Fruit fly (Drosophila melanogaster) whole organism, embryonic: ENCODE measurements around the gene Lgr3.

Experiments used
- Ada2b ChIP-seq: fragments of 200-800 bp; sonication (Bioruptor generic); IDR thresholded peaks from 2 replicates; pipeline ENCODE4 v1.3.6; 2022; ENCODE audit warnings: missing biosample characterization, missing genetic modification characterization
- Aef1 ChIP-seq: fragments of 200-800 bp; sonication (Bioruptor generic); IDR thresholded peaks from 3 replicates; pipeline ENCODE4 v1.3.6; 2022; ENCODE audit warnings: missing biosample characterization, missing genetic modification characterization
- CG10543 ChIP-seq: fragments of 200-800 bp; sonication (Bioruptor generic); optimal IDR thresholded peaks from 3 replicates; lab custom pipeline; 2017; ENCODE audit warnings: missing biosample characterization, mild to moderate bottlenecking, missing genetic modification characterization, moderate library complexity
- CG10654 ChIP-seq: fragments of 200-800 bp; sonication (Bioruptor generic); optimal IDR thresholded peaks from 2 replicates; lab custom pipeline; 2016; ENCODE audit warnings: missing biosample characterization, missing genetic modification characterization
- CG11093 ChIP-seq: fragments of 200-800 bp; sonication (Bioruptor generic); IDR thresholded peaks from 3 replicates; pipeline ENCODE4 v1.3.6; 2022; ENCODE audit warnings: missing biosample characterization, missing genetic modification characterization
- CG15479 ChIP-seq: fragments of 200-800 bp; sonication (Bioruptor generic); optimal IDR thresholded peaks from 3 replicates; lab custom pipeline; 2019; ENCODE audit warnings: missing biosample characterization, mild to moderate bottlenecking, missing genetic modification characterization, moderate library complexity
- CG2678 ChIP-seq: fragments of 200-800 bp; sonication (Bioruptor generic); optimal IDR thresholded peaks from 3 replicates; lab custom pipeline; 2019; ENCODE audit warnings: missing biosample characterization, mild to moderate bottlenecking, missing genetic modification characterization, moderate library complexity
- CG2712 ChIP-seq: fragments of 200-800 bp; optimal IDR thresholded peaks from 3 replicates; lab custom pipeline; 2019; ENCODE audit warnings: missing biosample characterization, mild to moderate bottlenecking, missing genetic modification characterization, moderate library complexity
- CG30431 ChIP-seq: fragments of 200-800 bp; sonication (Bioruptor generic); optimal IDR thresholded peaks from 2 replicates; lab custom pipeline; 2017; ENCODE audit warnings: missing biosample characterization, missing genetic modification characterization
- CG33557 ChIP-seq: fragments of 200-800 bp; sonication (Bioruptor generic); optimal IDR thresholded peaks from 2 replicates; lab custom pipeline; 2019; ENCODE audit warnings: missing biosample characterization, mild to moderate bottlenecking, missing genetic modification characterization, moderate library complexity
- CG3407 ChIP-seq: fragments of 200-800 bp; sonication (Bioruptor generic); optimal IDR thresholded peaks from 2 replicates; lab custom pipeline; 2018; ENCODE audit warnings: missing biosample characterization, mild to moderate bottlenecking, missing genetic modification characterization
- CG34224 ChIP-seq: fragments of 200-800 bp; sonication (Bioruptor generic); IDR thresholded peaks from 3 replicates; pipeline ENCODE4 v1.3.6; 2022; ENCODE audit warnings: missing biosample characterization, missing genetic modification characterization; ENCODE audit not compliant: partially characterized antibody
- CG34376 ChIP-seq: fragments of 200-800 bp; sonication (Bioruptor generic); optimal IDR thresholded peaks from 2 replicates; lab custom pipeline; 2018; ENCODE audit warnings: missing biosample characterization, mild to moderate bottlenecking, missing genetic modification characterization
- CG3995 ChIP-seq: fragments of 200-800 bp; sonication (Bioruptor generic); optimal IDR thresholded peaks from 3 replicates; lab custom pipeline; 2016; ENCODE audit warnings: missing biosample characterization, missing genetic modification characterization
- CG5953 ChIP-seq: fragments of 200-800 bp; sonication (Bioruptor generic); IDR thresholded peaks from 2 replicates; pipeline ENCODE4 v1.3.6; 2022; ENCODE audit warnings: missing biosample characterization, missing genetic modification characterization
- CG6175 ChIP-seq: fragments of 200-800 bp; sonication (Bioruptor generic); IDR thresholded peaks from 3 replicates; pipeline ENCODE4 v1.3.6; 2022; ENCODE audit warnings: missing biosample characterization, missing genetic modification characterization
- CG6654 ChIP-seq: fragments of 200-800 bp; sonication (Bioruptor generic); optimal IDR thresholded peaks from 2 replicates; lab custom pipeline; 2017; ENCODE audit warnings: missing biosample characterization, mild to moderate bottlenecking, missing genetic modification characterization
- CG8944 ChIP-seq: fragments of 200-800 bp; sonication (Bioruptor generic); optimal IDR thresholded peaks from 3 replicates; lab custom pipeline; 2016; ENCODE audit warnings: missing biosample characterization, missing genetic modification characterization
- Dek ChIP-seq: fragments of 200-800 bp; sonication (Bioruptor generic); optimal IDR thresholded peaks from 3 replicates; lab custom pipeline; 2019; ENCODE audit warnings: missing biosample characterization, mild to moderate bottlenecking, missing genetic modification characterization, moderate library complexity
- Dip3 ChIP-seq: fragments of 200-800 bp; sonication (Bioruptor generic); optimal IDR thresholded peaks from 3 replicates; lab custom pipeline; 2016; ENCODE audit warnings: missing biosample characterization, missing genetic modification characterization
- Ets65A ChIP-seq: fragments of 200-800 bp; sonication (Bioruptor generic); peaks from one replicate; lab custom pipeline; 2016; ENCODE audit warnings: missing biosample characterization, missing genetic modification characterization
- H15 ChIP-seq: fragments of 200-800 bp; sonication (Bioruptor generic); IDR thresholded peaks from 3 replicates; pipeline ENCODE4 v1.3.6; 2022; ENCODE audit warnings: missing biosample characterization, missing genetic modification characterization
- Hand ChIP-seq: fragments of 200-800 bp; sonication (Bioruptor generic); optimal IDR thresholded peaks from 2 replicates; lab custom pipeline; 2017; ENCODE audit warnings: mild to moderate bottlenecking, missing biosample characterization, missing genetic modification reagents, missing genetic modification characterization
- Hey ChIP-seq: fragments of 200-800 bp; sonication (Bioruptor generic); optimal IDR thresholded peaks from 3 replicates; lab custom pipeline; 2018; ENCODE audit warnings: missing biosample characterization, mild to moderate bottlenecking, missing genetic modification characterization
- Lim3 ChIP-seq: fragments of 200-800 bp; sonication (Bioruptor generic); IDR thresholded peaks from 2 replicates; pipeline ENCODE4 v1.3.6; 2022; ENCODE audit warnings: missing biosample characterization, missing genetic modification characterization
- MESR4 ChIP-seq: fragments of 200-800 bp; sonication (Bioruptor generic); optimal IDR thresholded peaks from 2 replicates; lab custom pipeline; 2018; ENCODE audit warnings: missing biosample characterization, mild to moderate bottlenecking, missing genetic modification characterization, moderate library complexity
- Meics ChIP-seq: fragments of 200-800 bp; sonication (Bioruptor generic); optimal IDR thresholded peaks from 2 replicates; lab custom pipeline; 2017; ENCODE audit warnings: missing biosample characterization, mild to moderate bottlenecking, missing genetic modification characterization
- NFAT ChIP-seq: fragments of 200-800 bp; sonication (Bioruptor generic); IDR thresholded peaks from 2 replicates; pipeline ENCODE4 v1.3.6; 2022; ENCODE audit warnings: missing biosample characterization, missing genetic modification characterization
- Rfx ChIP-seq: fragments of 200-800 bp; sonication (Bioruptor generic); IDR thresholded peaks from 2 replicates; pipeline ENCODE4 v1.3.6; 2022; ENCODE audit warnings: missing biosample characterization, missing genetic modification characterization
- Rx ChIP-seq: fragments of 200-800 bp; sonication (Bioruptor generic); IDR thresholded peaks from 2 replicates; pipeline ENCODE4 v1.3.6; 2022; ENCODE audit warnings: missing biosample characterization, missing genetic modification characterization
- TFAM ChIP-seq: fragments of 200-800 bp; sonication (Bioruptor generic); optimal IDR thresholded peaks from 2 replicates; lab custom pipeline; 2017; ENCODE audit warnings: missing biosample characterization, missing genetic modification characterization, inconsistent platforms
- abd-A ChIP-seq: fragments of 200-800 bp; sonication (Bioruptor generic); optimal IDR thresholded peaks from 3 replicates; lab custom pipeline; 2019; ENCODE audit warnings: missing biosample characterization, mild to moderate bottlenecking, missing genetic modification characterization, moderate library complexity
- ase ChIP-seq: fragments of 200-800 bp; sonication (Bioruptor generic); IDR thresholded peaks from 3 replicates; pipeline ENCODE4 v1.3.6; 2022; ENCODE audit warnings: missing biosample characterization, missing genetic modification characterization
- bab2 ChIP-seq: fragments of 200-800 bp; sonication (Bioruptor generic); optimal IDR thresholded peaks from 2 replicates; lab custom pipeline; 2016; ENCODE audit warnings: missing biosample characterization, missing genetic modification characterization
- bigmax ChIP-seq: fragments of 200-800 bp; sonication (Bioruptor generic); optimal IDR thresholded peaks from 2 replicates; lab custom pipeline; 2018; ENCODE audit warnings: missing biosample characterization, mild to moderate bottlenecking, missing genetic modification characterization
- cad ChIP-seq: fragments of >200 bp; optimal IDR thresholded peaks from 2 replicates; lab custom pipeline; 2017; ENCODE audit warnings: missing biosample characterization, missing genetic modification characterization
- chinmo ChIP-seq: fragments of 200-800 bp; sonication (Bioruptor generic); IDR thresholded peaks from 4 replicates; pipeline ENCODE4 v1.3.6; 2022; ENCODE audit warnings: missing biosample characterization, missing genetic modification characterization; ENCODE audit not compliant: partially characterized antibody
- chn ChIP-seq: fragments of 200-800 bp; sonication (Bioruptor generic); optimal IDR thresholded peaks from 2 replicates; lab custom pipeline; 2016; ENCODE audit warnings: missing biosample characterization, missing genetic modification characterization
- da ChIP-seq: fragments of 200-800 bp; sonication (Bioruptor generic); optimal IDR thresholded peaks from 2 replicates; lab custom pipeline; 2016; ENCODE audit warnings: missing biosample characterization, missing genetic modification characterization
- esg ChIP-seq: fragments of 200-800 bp; sonication (Bioruptor generic); conservative IDR thresholded peaks from 2 replicates; pipeline ENCODE4 v1.3.6; 2022; ENCODE audit warnings: missing biosample characterization, missing genetic modification characterization
- fd64A ChIP-seq: fragments of 200-800 bp; sonication (Bioruptor generic); optimal IDR thresholded peaks from 3 replicates; lab custom pipeline; 2018; ENCODE audit warnings: missing biosample characterization, mild to moderate bottlenecking, missing genetic modification characterization
- hbn ChIP-seq: fragments of 200-800 bp; sonication (Bioruptor generic); IDR thresholded peaks from 2 replicates; pipeline ENCODE4 v1.3.6; 2022; ENCODE audit warnings: missing biosample characterization, missing genetic modification characterization; ENCODE audit not compliant: partially characterized antibody
- jing ChIP-seq: fragments of 200-800 bp; sonication (Bioruptor generic); optimal IDR thresholded peaks from 2 replicates; lab custom pipeline; 2018; ENCODE audit warnings: missing biosample characterization, mild to moderate bottlenecking, missing genetic modification characterization
- jumu ChIP-seq: fragments of 200-800 bp; sonication (Bioruptor generic); optimal IDR thresholded peaks from 3 replicates; lab custom pipeline; 2016; ENCODE audit warnings: missing biosample characterization, missing genetic modification characterization
- phol ChIP-seq: fragments of 200-800 bp; sonication (Bioruptor generic); optimal IDR thresholded peaks from 3 replicates; lab custom pipeline; 2018; ENCODE audit warnings: missing biosample characterization, mild to moderate bottlenecking, missing genetic modification characterization, moderate library complexity
- pros ChIP-seq: fragments of 200-800 bp; sonication (Bioruptor generic); optimal IDR thresholded peaks from 3 replicates; lab custom pipeline; 2019; ENCODE audit warnings: missing biosample characterization, mild to moderate bottlenecking, missing genetic modification characterization, moderate library complexity
- sens-2 ChIP-seq: fragments of 200-800 bp; sonication (Bioruptor generic); IDR thresholded peaks from 2 replicates; pipeline ENCODE4 v1.3.6; 2022; ENCODE audit warnings: missing biosample characterization, missing genetic modification characterization
- sim ChIP-seq: fragments of 200-800 bp; sonication (Bioruptor generic); IDR thresholded peaks from 2 replicates; pipeline ENCODE4 v1.3.6; 2022; ENCODE audit warnings: missing biosample characterization, missing genetic modification characterization
- sima ChIP-seq: fragments of 200-800 bp; sonication (Bioruptor generic); optimal IDR thresholded peaks from 2 replicates; lab custom pipeline; 2016; ENCODE audit warnings: missing biosample characterization, missing genetic modification characterization
- tap ChIP-seq: fragments of 200-800 bp; optimal IDR thresholded peaks from 3 replicates; lab custom pipeline; 2019; ENCODE audit warnings: missing biosample characterization, mild to moderate bottlenecking, missing genetic modification characterization, moderate library complexity
- tio ChIP-seq: fragments of 200-800 bp; sonication (Bioruptor generic); optimal IDR thresholded peaks from 2 replicates; lab custom pipeline; 2017; ENCODE audit warnings: missing biosample characterization, missing genetic modification characterization, inconsistent platforms

The Lgr3 gene

DNA sequence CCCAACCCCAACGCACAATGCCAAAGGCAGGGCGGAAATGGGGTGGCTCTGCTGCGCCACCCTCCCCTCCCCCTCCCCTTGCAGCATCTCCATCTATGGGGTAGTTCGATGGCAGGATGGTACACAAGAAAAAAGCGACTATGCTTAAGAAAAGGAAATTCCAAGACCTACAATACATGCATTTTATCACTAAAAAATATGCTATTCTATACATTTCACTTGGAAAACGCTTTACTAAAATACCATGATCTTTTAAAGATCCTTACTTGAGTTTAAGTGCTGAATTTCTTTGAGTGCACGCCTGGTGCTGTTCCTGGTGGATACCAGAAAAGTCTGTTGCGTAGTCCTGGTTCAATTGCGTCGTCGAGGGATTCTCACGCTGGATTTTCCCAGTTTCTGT lies 34.5 kb upstream of the Lgr3 start (continued):
- TF ChIP-seq CG34376 (GFP tag; lab: Kevin White, UChicago) (peak; percentile 27), CG3407 (peak; percentile 47), CG6175 (GFP tag; lab: Robert Waterston, UW) (peak; percentile 60; the same call in 1 of the 3 replicates), CG30431 (GFP tag; lab: Kevin White, UChicago) (peak; percentile 52), TFAM (GFP tag; lab: Kevin White, UChicago) (no peak), CG34224 (GFP tag; lab: Robert Waterston, UW) (no peak), ase (GFP tag; lab: Robert Waterston, UW) (peak; percentile 54; the same call in 1 of the 3 replicates), CG10654 (GFP tag; lab: Kevin White, UChicago) (peak; percentile 45), CG3995 (GFP tag; lab: Kevin White, UChicago) (no peak), Lim3 (GFP tag; lab: Robert Waterston, UW) (no peak; the same call in 1 of the 2 replicates), tap (tag; lab: Kevin White, UChicago) (peak; percentile 55), CG15479 (no peak), NFAT (no peak; the same call in 1 of the 2 replicates), Ada2b (GFP tag; lab: Robert Waterston, UW) (peak; percentile 79), hbn (GFP tag; lab: Robert Waterston, UW) (no peak), fd64A (GFP tag; lab: Kevin White, UChicago) (peak; percentile 13), abd-A (tag; lab: Kevin White, UChicago) (no peak), Hand (GFP tag; lab: Kevin White, UChicago) (peak; percentile 57), bab2 (peak; percentile 61), Rx (GFP tag; lab: Robert Waterston, UW) (peak; percentile 56), jumu (GFP tag; lab: Kevin White, UChicago) (peak; percentile 64), CG5953 (GFP tag; lab: Robert Waterston, UW) (peak; percentile 55; the same call in 1 of the 2 replicates), sim (peak; percentile 48; the same call in 1 of the 2 replicates), Dip3 (GFP tag; lab: Kevin White, UChicago) (peak; percentile 32), Dek (tag; lab: Kevin White, UChicago) (peak; percentile 57), CG2678 (tag; lab: Kevin White, UChicago) (peak; percentile 78), MESR4 (GFP tag; lab: Kevin White, UChicago) (no peak), sima (GFP tag; lab: Kevin White, UChicago) (peak; percentile 15), Aef1 (GFP tag; lab: Robert Waterston, UW) (peak; percentile 64; the same call in 2 of the 3 replicates), CG10543 (GFP tag; lab: Kevin White, UChicago) (peak; percentile 44), CG2712 (tag; lab: Kevin White, UChicago) (peak; percentile 77), Ets65A (GFP tag; lab: Kevin White, UChicago) (peak; percentile 92), phol (tag; lab: Kevin White, UChicago) (peak; percentile 64), CG33557 (GFP tag; lab: Kevin White, UChicago) (peak; percentile 5), jing (GFP tag; lab: Kevin White, UChicago) (peak; percentile 53), tio (GFP tag; lab: Kevin White, UChicago) (peak; percentile 63), chn (peak; percentile 34), sens-2 (peak; percentile 26; the same call in 1 of the 2 replicates), Rfx (GFP tag; lab: Robert Waterston, UW) (peak; percentile 69), CG11093 (0 out of 3 replicates have a peak, but pooled peaks have one; percentile 42), chinmo (GFP tag; lab: Robert Waterston, UW) (no peak), bigmax (GFP tag; lab: Kevin White, UChicago) (no peak), da (GFP tag; lab: Kevin White, UChicago) (no peak), pros (GFP tag; lab: Kevin White, UChicago) (peak; percentile 91), CG8944 (GFP tag; lab: Kevin White, UChicago) (peak; percentile 74), Meics (GFP tag; lab: Kevin White, UChicago) (peak; percentile 62), Hey (peak; percentile 23), H15 (GFP tag; lab: Robert Waterston, UW) (peak; percentile 65; the same call in 2 of the 3 replicates), CG6654 (GFP tag; lab: Kevin White, UChicago) (peak; percentile 20), esg (GFP tag; lab: Robert Waterston, UW) (peak; percentile 75), cad (GFP tag; lab: Kevin White, UChicago) (no peak)
